Worm (Caenorhabditis elegans) whole organism, L1 larva: Measurements from ENCODE around the gene srxa-18.

Experiments used
- C04F5.9 ChIP-seq: sonication (generic microtip); optimal IDR thresholded peaks from 2 replicates; lab custom pipeline; 2016; ENCODE audit warnings: missing genetic modification characterization, missing compliant biosample characterization
- C34B4.2 ChIP-seq: sonication (generic microtip); optimal IDR thresholded peaks from 2 replicates; lab custom pipeline; 2017; ENCODE audit warnings: mild to moderate bottlenecking, missing genetic modification characterization, missing compliant biosample characterization
- Y116A8C.19 ChIP-seq: sonication (generic microtip); optimal IDR thresholded peaks from 2 replicates; lab custom pipeline; 2016; ENCODE audit warnings: missing compliant biosample characterization, missing genetic modification characterization, borderline replicate concordance
- aha-1 ChIP-seq: fragments of 150-350 bp; optimal IDR thresholded peaks from 2 replicates; lab custom pipeline; 2014; ENCODE audit warnings: missing biosample characterization, missing genetic modification characterization
- alr-1 ChIP-seq: fragments of 200-800 bp; sonication (Bioruptor generic); optimal IDR thresholded peaks from 2 replicates; lab custom pipeline; 2018; ENCODE audit warnings: borderline replicate concordance, mild to moderate bottlenecking, missing genetic modification characterization, missing compliant biosample characterization
- aly-2 ChIP-seq: fragments of 150-350 bp; optimal IDR thresholded peaks from 2 replicates; lab custom pipeline; 2014; ENCODE audit warnings: missing biosample characterization, missing genetic modification characterization
- ama-1 ChIP-seq: fragments of 150-350 bp; optimal IDR thresholded peaks from 2 replicates; lab custom pipeline; 2014
- blmp-1 ChIP-seq: fragments of 150-350 bp; optimal IDR thresholded peaks from 2 replicates; lab custom pipeline; 2014; ENCODE audit warnings: missing biosample characterization, missing genetic modification characterization
- ceh-63 ChIP-seq: fragments of 200-800 bp; sonication (Bioruptor generic); optimal IDR thresholded peaks from 2 replicates; lab custom pipeline; 2018; ENCODE audit warnings: mild to moderate bottlenecking, missing genetic modification characterization, missing compliant biosample characterization
- ceh-8 ChIP-seq: fragments of 200-800 bp; sonication (Bioruptor generic); optimal IDR thresholded peaks from 2 replicates; lab custom pipeline; 2018; ENCODE audit warnings: mild to moderate bottlenecking, missing genetic modification characterization, moderate library complexity, missing compliant biosample characterization
- ceh-88 ChIP-seq: fragments of 200-800 bp; sonication (Bioruptor generic); IDR thresholded peaks from 2 replicates; pipeline ENCODE4 v1.3.6; 2022; ENCODE audit warnings: missing genetic modification characterization, missing compliant biosample characterization
- ceh-90 ChIP-seq: sonication (generic microtip); optimal IDR thresholded peaks from 2 replicates; lab custom pipeline; 2016; ENCODE audit warnings: missing genetic modification characterization, missing compliant biosample characterization
- dpl-1 ChIP-seq, 3 experiments: fragments of 150-350 bp in 2 of 3; sonication (generic microtip) in 1 of 3; optimal IDR thresholded peaks; 2 replicates each; lab custom pipeline; 2014 to 2017; ENCODE audit warnings: missing biosample characterization in 3 of 3, missing genetic modification characterization in 3 of 3, missing genetic modification reagents in 3 of 3
- dsc-1 ChIP-seq: sonication (generic microtip); optimal IDR thresholded peaks from 2 replicates; lab custom pipeline; 2016; ENCODE audit warnings: mild to moderate bottlenecking, missing genetic modification characterization, missing compliant biosample characterization
- efl-3 ChIP-seq: fragments of 200-800 bp; sonication (Bioruptor generic); optimal IDR thresholded peaks from 2 replicates; lab custom pipeline; 2018; ENCODE audit warnings: mild to moderate bottlenecking, missing genetic modification characterization, missing compliant biosample characterization
- egl-13 ChIP-seq: sonication (generic microtip); optimal IDR thresholded peaks from 2 replicates; lab custom pipeline; 2016; ENCODE audit warnings: missing genotype, missing genetic modification reagents, missing genetic modification characterization, missing compliant biosample characterization
- elt-3 ChIP-seq, 6 experiments: fragments of 150-350 bp in 1 of 6; sonication (generic microtip); optimal IDR thresholded peaks; 2 replicates each; lab custom pipeline; 2017 to 2018; ENCODE audit warnings: missing biosample characterization in 6 of 6, missing genetic modification characterization in 6 of 6, inconsistent platforms in 1 of 6
- fkh-10 ChIP-seq: sonication (generic microtip); optimal IDR thresholded peaks from 2 replicates; lab custom pipeline; 2017; ENCODE audit warnings: missing biosample characterization, missing genetic modification reagents, missing genetic modification characterization
- grh-1 ChIP-seq: fragments of 200-800 bp; sonication (Bioruptor generic); IDR thresholded peaks from 2 replicates; pipeline ENCODE4 v1.3.6; 2022; ENCODE audit warnings: missing genetic modification reagents, missing genetic modification characterization, missing compliant biosample characterization
- isw-1 ChIP-seq: fragments of 200-800 bp; sonication (Bioruptor generic); IDR thresholded peaks from 2 replicates; pipeline ENCODE4 v1.3.6; 2022; ENCODE audit warnings: missing genetic modification characterization, missing compliant biosample characterization
- jun-1 ChIP-seq: fragments of 150-350 bp; optimal IDR thresholded peaks from 2 replicates; lab custom pipeline; 2014; ENCODE audit warnings: missing biosample characterization, missing genetic modification reagents, missing genetic modification characterization
- lin-13 ChIP-seq: fragments of 150-350 bp; optimal IDR thresholded peaks from 2 replicates; lab custom pipeline; 2014; ENCODE audit warnings: missing biosample characterization, missing genetic modification reagents, missing genetic modification characterization
- lin-14 ChIP-seq: fragments of 200-800 bp; sonication (Bioruptor generic); optimal IDR thresholded peaks from 2 replicates; lab custom pipeline; 2018; ENCODE audit warnings: mild to moderate bottlenecking, missing genetic modification characterization, moderate library complexity, missing compliant biosample characterization
- lin-39 ChIP-seq: fragments of 150-350 bp; optimal IDR thresholded peaks from 2 replicates; lab custom pipeline; 2014; ENCODE audit warnings: missing biosample characterization, missing genetic modification reagents, missing genetic modification characterization
- lsy-2 ChIP-seq, 2 experiments: fragments of 150-350 bp; optimal IDR thresholded peaks; 2 replicates each; lab custom pipeline; 2014; ENCODE audit warnings: missing biosample characterization in 2 of 2, missing genetic modification characterization in 2 of 2
- mab-9 ChIP-seq: fragments of 200-800 bp; sonication (Bioruptor generic); IDR thresholded peaks from 2 replicates; pipeline ENCODE4 v1.3.6; 2022; ENCODE audit warnings: missing genetic modification reagents, missing genetic modification characterization, missing compliant biosample characterization
- mef-2 ChIP-seq: fragments of 150-350 bp; optimal IDR thresholded peaks from 2 replicates; lab custom pipeline; 2014; ENCODE audit warnings: missing biosample characterization, missing genetic modification characterization
- nhr-20 ChIP-seq: sonication (generic microtip); optimal IDR thresholded peaks from 2 replicates; lab custom pipeline; 2016; ENCODE audit warnings: mild to moderate bottlenecking, missing genetic modification characterization, missing compliant biosample characterization
- nhr-237 ChIP-seq: fragments of 150-350 bp; optimal IDR thresholded peaks from 2 replicates; lab custom pipeline; 2014; ENCODE audit warnings: missing biosample characterization, missing genetic modification characterization
- nhr-28 ChIP-seq: fragments of 150-350 bp; optimal IDR thresholded peaks from 2 replicates; lab custom pipeline; 2014; ENCODE audit warnings: missing biosample characterization, missing genetic modification characterization
- nhr-47 ChIP-seq: sonication (generic microtip); optimal IDR thresholded peaks from 2 replicates; lab custom pipeline; 2016; ENCODE audit warnings: mild to moderate bottlenecking, missing genetic modification characterization, moderate library complexity, missing compliant biosample characterization
- nhr-77 ChIP-seq: fragments of 150-350 bp; optimal IDR thresholded peaks from 2 replicates; lab custom pipeline; 2014; ENCODE audit warnings: missing biosample characterization, missing genetic modification characterization
- nhr-85 ChIP-seq: sonication (generic microtip); peaks from one replicate; lab custom pipeline; 2016; ENCODE audit warnings: missing genetic modification characterization, inconsistent platforms, missing compliant biosample characterization
- nhr-90 ChIP-seq: sonication (generic microtip); optimal IDR thresholded peaks from 2 replicates; lab custom pipeline; 2016; ENCODE audit warnings: mild to moderate bottlenecking, missing genetic modification characterization, missing compliant biosample characterization; ENCODE audit not compliant: poor library complexity
- pag-3 ChIP-seq: sonication (generic microtip); optimal IDR thresholded peaks from 2 replicates; lab custom pipeline; 2017; ENCODE audit warnings: missing genetic modification characterization, mild to moderate bottlenecking, missing compliant biosample characterization, antibody characterized with exemption, borderline replicate concordance; ENCODE audit not compliant: insufficient read depth
- rnt-1 ChIP-seq: sonication (generic microtip); optimal IDR thresholded peaks from 2 replicates; lab custom pipeline; 2016; ENCODE audit warnings: mild to moderate bottlenecking, missing genetic modification characterization, moderate library complexity, missing compliant biosample characterization
- snu-23 ChIP-seq: sonication (generic microtip); optimal IDR thresholded peaks from 2 replicates; lab custom pipeline; 2016; ENCODE audit warnings: missing genetic modification characterization, missing compliant biosample characterization
- sox-4 ChIP-seq: sonication (generic microtip); optimal IDR thresholded peaks from 2 replicates; lab custom pipeline; 2016; ENCODE audit warnings: missing genetic modification characterization, missing compliant biosample characterization
- swsn-7 ChIP-seq: sonication (generic microtip); optimal IDR thresholded peaks from 2 replicates; lab custom pipeline; 2016; ENCODE audit warnings: missing genetic modification characterization, missing compliant biosample characterization
- tbx-2 ChIP-seq: sonication (generic microtip); optimal IDR thresholded peaks from 2 replicates; lab custom pipeline; 2016; ENCODE audit warnings: missing genetic modification characterization, missing compliant biosample characterization
- unc-130 ChIP-seq: fragments of 150-350 bp; optimal IDR thresholded peaks from 2 replicates; lab custom pipeline; 2017; ENCODE audit warnings: missing biosample characterization, missing genetic modification characterization, inconsistent platforms
- unc-30 ChIP-seq: sonication (generic microtip); optimal IDR thresholded peaks from 2 replicates; lab custom pipeline; 2017; ENCODE audit warnings: missing biosample characterization, missing genetic modification characterization
- unc-98 ChIP-seq: fragments of 200-800 bp; sonication (Bioruptor generic); IDR thresholded peaks from 2 replicates; pipeline ENCODE4 v1.3.6; 2022; ENCODE audit warnings: missing genetic modification characterization, missing compliant biosample characterization
- xbp-1 ChIP-seq: sonication (generic microtip); optimal IDR thresholded peaks from 2 replicates; lab custom pipeline; 2016; ENCODE audit warnings: missing genetic modification characterization, missing compliant biosample characterization
- zag-1 ChIP-seq: fragments of 150-350 bp; optimal IDR thresholded peaks from 2 replicates; lab custom pipeline; 2014; ENCODE audit warnings: missing biosample characterization, missing genetic modification characterization
- zip-4 ChIP-seq: fragments of 200-800 bp; sonication (Bioruptor generic); optimal IDR thresholded peaks from 2 replicates; lab custom pipeline; 2018; ENCODE audit warnings: mild to moderate bottlenecking, missing genetic modification characterization, moderate library complexity, missing compliant biosample characterization
- ztf-11 ChIP-seq, 2 experiments: sonication (generic microtip); optimal IDR thresholded peaks; 2 replicates each; lab custom pipeline; 2016 to 2017; ENCODE audit warnings: missing genetic modification characterization in 2 of 2, missing biosample characterization in 1 of 2, missing compliant biosample characterization in 1 of 2
- ztf-4 ChIP-seq: fragments of 150-350 bp; optimal IDR thresholded peaks from 2 replicates; lab custom pipeline; 2014; ENCODE audit warnings: missing biosample characterization, missing genetic modification characterization

srxa-18 gene

DNA sequence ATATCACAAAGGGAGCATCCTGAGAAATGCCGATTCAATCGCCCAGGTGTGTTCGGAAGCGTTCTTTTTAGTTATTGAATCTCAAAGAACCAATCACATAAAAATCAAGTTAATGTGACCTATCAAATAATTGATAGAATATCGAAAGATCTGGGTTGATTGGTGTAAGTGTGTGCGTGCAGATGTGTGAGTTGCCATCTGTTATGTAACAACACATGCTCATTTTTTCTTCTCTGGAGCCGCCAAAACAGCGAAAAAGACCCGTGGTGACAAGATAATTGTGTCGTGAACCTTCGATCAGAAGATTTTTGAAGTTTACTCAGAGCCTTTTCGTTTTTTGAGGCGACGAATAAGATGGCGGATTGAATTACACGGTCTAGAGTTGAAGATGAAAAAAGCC, 26.0 kb upstream of the srxa-18 start (continued):
- no peak for TF ChIP-seq pag-3 (tag; lab: Kevin White, UChicago)
- no peak for TF ChIP-seq nhr-90 (tag; lab: Kevin White, UChicago)
- TF ChIP-seq nhr-237: no peak
- no peak for TF ChIP-seq ceh-8 (GFP tag; lab: Kevin White, UChicago)
- peak; percentile 15 for TF ChIP-seq ztf-4 (tag; lab: Kevin White, UChicago)
- no peak for TF ChIP-seq zip-4
- TF ChIP-seq mab-9 (GFP tag; lab: Robert Waterston, UW): no peak
- TF ChIP-seq dsc-1 (tag; lab: Kevin White, UChicago): no peak
- TF ChIP-seq alr-1: no peak
- TF ChIP-seq unc-98: no peak
- TF ChIP-seq isw-1 (GFP tag; lab: Robert Waterston, UW): no peak
- no peak for TF ChIP-seq unc-30 (tag; lab: Kevin White, UChicago)
- TF ChIP-seq ceh-63 (GFP tag; lab: Kevin White, UChicago): no peak
- no peak for TF ChIP-seq lin-39 (tag; lab: Kevin White, UChicago)
- no peak for TF ChIP-seq nhr-28
- no peak for TF ChIP-seq tbx-2 (tag; lab: Kevin White, UChicago)
- no peak for TF ChIP-seq lin-13 (GFP tag; lab: Kevin White, UChicago)
- peak; percentile 8 for TF ChIP-seq swsn-7 (tag; lab: Kevin White, UChicago)
- no peak for TF ChIP-seq aha-1 (tag; lab: Kevin White, UChicago)
- TF ChIP-seq aly-2: no peak
- no peak for TF ChIP-seq grh-1 (GFP tag; lab: Robert Waterston, UW)
- no peak for TF ChIP-seq nhr-77
- no peak for TF ChIP-seq mef-2 (tag; lab: Kevin White, UChicago)
- TF ChIP-seq lsy-2 (tag; optimal IDR thresholded peaks at IDR 0.05; lab: Kevin White, UChicago): peak in 1 of 2 experiments; percentile 42
- no peak for TF ChIP-seq efl-3
- TF ChIP-seq rnt-1 (tag; lab: Kevin White, UChicago): peak; percentile 49
- TF ChIP-seq C34B4.2 (tag; lab: Kevin White, UChicago): no peak
- no peak for TF ChIP-seq zag-1 (tag; lab: Kevin White, UChicago)
- TF ChIP-seq snu-23: peak; percentile 9
- no peak for TF ChIP-seq xbp-1 (tag; lab: Kevin White, UChicago)
- no peak for TF ChIP-seq C04F5.9 (tag; lab: Kevin White, UChicago)
- TF ChIP-seq elt-3 (tag; optimal IDR thresholded peaks at IDR 0.05; lab: Kevin White, UChicago): no peak
- no peak for TF ChIP-seq fkh-10 (GFP tag; lab: Kevin White, UChicago)
- TF ChIP-seq unc-130 (tag; lab: Kevin White, UChicago): peak; percentile 38
- no peak for TF ChIP-seq nhr-85 (tag; lab: Kevin White, UChicago)
- no peak for TF ChIP-seq egl-13 (tag; lab: Kevin White, UChicago)
- TF ChIP-seq blmp-1 (tag; lab: Kevin White, UChicago): no peak
- TF ChIP-seq ceh-90 (tag; lab: Kevin White, UChicago): no peak
- peak; percentile 14 for TF ChIP-seq nhr-20 (tag; lab: Kevin White, UChicago)
- TF ChIP-seq ama-1: no peak
- TF ChIP-seq sox-4 (tag; lab: Kevin White, UChicago): no peak
- no peak for TF ChIP-seq dpl-1 (GFP tag; optimal IDR thresholded peaks at IDR 0.05; lab: Kevin White, UChicago)
- no peak for TF ChIP-seq ceh-88 (GFP tag; lab: Robert Waterston, UW)
- no peak for TF ChIP-seq nhr-47 (tag; lab: Kevin White, UChicago)
- TF ChIP-seq Y116A8C.19: no peak
- TF ChIP-seq jun-1 (tag; lab: Kevin White, UChicago): no peak
- no peak for TF ChIP-seq ztf-11 (tag; optimal IDR thresholded peaks at IDR 0.05; lab: Kevin White, UChicago)
- peak; percentile 64 for TF ChIP-seq lin-14 (GFP tag; lab: Kevin White, UChicago)
